Fruit fly (Drosophila melanogaster) whole organism, wandering third instar larva: ENCODE data around the gene GatB.

Source experiments
- Abd-B ChIP-seq: fragments of >200 bp; optimal IDR thresholded peaks from 2 replicates; lab custom pipeline; 2017; ENCODE audit warnings: missing biosample characterization, missing genetic modification characterization
- CG32264 ChIP-seq: fragments of 200-800 bp; sonication (Bioruptor generic); optimal IDR thresholded peaks from 2 replicates; lab custom pipeline; 2016; ENCODE audit warnings: missing biosample characterization, missing genetic modification characterization
- CG9705 ChIP-seq: fragments of 200-800 bp; sonication (Bioruptor generic); optimal IDR thresholded peaks from 2 replicates; lab custom pipeline; 2018; ENCODE audit warnings: missing biosample characterization, mild to moderate bottlenecking, missing genetic modification characterization
- CrebA ChIP-seq: fragments of 200-800 bp; sonication (Bioruptor generic); optimal IDR thresholded peaks from 2 replicates; lab custom pipeline; 2016; ENCODE audit warnings: missing biosample characterization, mild to moderate bottlenecking, missing genetic modification characterization, borderline replicate concordance
- Dfd ChIP-seq: fragments of >200 bp; optimal IDR thresholded peaks from 2 replicates; lab custom pipeline; 2017; ENCODE audit warnings: missing biosample characterization, missing genetic modification characterization
- Dif ChIP-seq: fragments of 200-275, 200-300 bp; sonication (Bioruptor generic); optimal IDR thresholded peaks from 2 replicates; lab custom pipeline; 2018; ENCODE audit warnings: missing biosample characterization, missing genetic modification characterization; ENCODE audit not compliant: partially characterized antibody
- GATAd ChIP-seq: sonication (Bioruptor generic); optimal IDR thresholded peaks from 2 replicates; lab custom pipeline; 2016; ENCODE audit warnings: missing biosample characterization, missing genetic modification characterization
- HLH106 ChIP-seq: fragments of 200-800 bp; optimal IDR thresholded peaks from 3 replicates; lab custom pipeline; 2019; ENCODE audit warnings: missing biosample characterization, mild to moderate bottlenecking, missing genetic modification characterization, moderate library complexity
- Hnf4 ChIP-seq: fragments of 200-800 bp; sonication (Bioruptor generic); optimal IDR thresholded peaks from 2 replicates; lab custom pipeline; 2016; ENCODE audit warnings: missing biosample characterization, mild to moderate bottlenecking, missing genetic modification characterization
- Hr78 ChIP-seq: fragments of >200 bp; optimal IDR thresholded peaks from 2 replicates; lab custom pipeline; 2017; ENCODE audit warnings: missing biosample characterization, missing genetic modification characterization
- Jra ChIP-seq: sonication (Bioruptor generic); optimal IDR thresholded peaks from 2 replicates; lab custom pipeline; 2016; ENCODE audit warnings: missing biosample characterization, missing genetic modification characterization
- Myc ChIP-seq: fragments of >200 bp; optimal IDR thresholded peaks from 2 replicates; lab custom pipeline; 2017
- N ChIP-seq: fragments of >200 bp; optimal IDR thresholded peaks from 2 replicates; lab custom pipeline; 2018; ENCODE audit warnings: missing biosample characterization, missing external identifiers, missing genetic modification characterization
- OdsH ChIP-seq: fragments of 200-800 bp; sonication (Bioruptor generic); optimal IDR thresholded peaks from 2 replicates; lab custom pipeline; 2016; ENCODE audit warnings: missing biosample characterization, mild to moderate bottlenecking, missing genetic modification characterization
- Rel ChIP-seq, 2 experiments: fragments of 200-800 bp; sonication (Bioruptor generic) in 1 of 2; optimal IDR thresholded peaks; 2 replicates in 1 of 2; 3 replicates in 1 of 2; lab custom pipeline; 2016 to 2019; ENCODE audit warnings: mild to moderate bottlenecking in 2 of 2, missing biosample characterization in 2 of 2, missing genetic modification characterization in 2 of 2, moderate library complexity in 1 of 2
- Sp1 ChIP-seq: fragments of 200-800 bp; sonication (Bioruptor generic); optimal IDR thresholded peaks from 3 replicates; lab custom pipeline; 2019; ENCODE audit warnings: missing biosample characterization, mild to moderate bottlenecking, missing genetic modification characterization, moderate library complexity
- br ChIP-seq: fragments of 200-800 bp; sonication (Bioruptor generic); optimal IDR thresholded peaks from 2 replicates; lab custom pipeline; 2016; ENCODE audit warnings: missing biosample characterization, missing genetic modification characterization
- brk ChIP-seq: fragments of 200-800 bp; sonication (Bioruptor generic); optimal IDR thresholded peaks from 2 replicates; lab custom pipeline; 2016; ENCODE audit warnings: missing biosample characterization, mild to moderate bottlenecking, missing genetic modification characterization
- dl ChIP-seq, 2 experiments: fragments of 175-275, 200-275 bp in 1 of 2; fragments of 200-275 bp in 1 of 2; sonication (Bioruptor generic); optimal IDR thresholded peaks; lab custom pipeline; 2018; ENCODE audit warnings: mild to moderate bottlenecking in 2 of 2, missing biosample characterization in 2 of 2, missing genetic modification characterization in 2 of 2, moderate library complexity in 2 of 2; ENCODE audit not compliant: partially characterized antibody in 2 of 2, insufficient read depth in 1 of 2
- dmrt93B ChIP-seq: fragments of 200-800 bp; sonication (Bioruptor generic); optimal IDR thresholded peaks from 2 replicates; lab custom pipeline; 2018; ENCODE audit warnings: missing biosample characterization, mild to moderate bottlenecking, missing genetic modification characterization
- dsf ChIP-seq: sonication (Bioruptor generic); optimal IDR thresholded peaks from 2 replicates; lab custom pipeline; 2016; ENCODE audit warnings: missing biosample characterization, missing genetic modification characterization, borderline replicate concordance
- foxo ChIP-seq, 2 experiments: fragments of 200-800 bp; sonication (Bioruptor generic); optimal IDR thresholded peaks; 2 replicates in 1 of 2; 3 replicates in 1 of 2; lab custom pipeline; 2016 to 2017; ENCODE audit warnings: missing biosample characterization in 2 of 2, missing genetic modification characterization in 2 of 2
- fru ChIP-seq: fragments of 200-800 bp; sonication (Bioruptor generic); optimal IDR thresholded peaks from 3 replicates; lab custom pipeline; 2016; ENCODE audit warnings: missing biosample characterization, mild to moderate bottlenecking, missing genetic modification characterization
- h ChIP-seq: fragments of 200-800 bp; sonication (Bioruptor generic); optimal IDR thresholded peaks from 3 replicates; lab custom pipeline; 2016; ENCODE audit warnings: missing biosample characterization, mild to moderate bottlenecking, missing genetic modification characterization
- lola ChIP-seq: fragments of >200 bp; optimal IDR thresholded peaks from 2 replicates; lab custom pipeline; 2017; ENCODE audit warnings: missing biosample characterization, missing genetic modification characterization
- pan ChIP-seq: fragments of >200 bp; optimal IDR thresholded peaks from 2 replicates; lab custom pipeline; 2017
- psq ChIP-seq: fragments of 200-800 bp; sonication (Bioruptor generic); optimal IDR thresholded peaks from 3 replicates; lab custom pipeline; 2017; ENCODE audit warnings: missing biosample characterization, mild to moderate bottlenecking, missing genetic modification characterization, moderate library complexity
- rgr ChIP-seq: fragments of 200-800 bp; sonication (Bioruptor generic); optimal IDR thresholded peaks from 3 replicates; lab custom pipeline; 2016; ENCODE audit warnings: missing biosample characterization, mild to moderate bottlenecking, missing genetic modification characterization
- sage ChIP-seq: fragments of 200-800 bp; sonication (Bioruptor generic); optimal IDR thresholded peaks from 2 replicates; lab custom pipeline; 2016; ENCODE audit warnings: missing biosample characterization, mild to moderate bottlenecking, missing genetic modification characterization
- sv ChIP-seq: fragments of 200-800 bp; sonication (Bioruptor generic); optimal IDR thresholded peaks from 3 replicates; lab custom pipeline; 2016; ENCODE audit warnings: missing biosample characterization, missing genetic modification characterization
- usp ChIP-seq: fragments of >200 bp; optimal IDR thresholded peaks from 2 replicates; lab custom pipeline; 2017; ENCODE audit warnings: missing biosample characterization, missing genetic modification characterization
- woc ChIP-seq: sonication (Bioruptor generic); optimal IDR thresholded peaks from 2 replicates; lab custom pipeline; 2016; ENCODE audit warnings: missing biosample characterization, mild to moderate bottlenecking, missing genetic modification characterization

GatB gene

dm6 chr3R:24105312-24105902 is 24.6 kb downstream of the GatB start, which contains the start of gene Syx1A:
Gene Syx1A (minus strand): TSS chr3R:24105763.
- no peak for TF ChIP-seq Jra
- TF ChIP-seq h (GFP tag; lab: Kevin White, UChicago): peak; percentile 26
- TF ChIP-seq lola: peak; percentile 46
- TF ChIP-seq foxo (GFP tag; optimal IDR thresholded peaks at IDR 0.05; lab: Kevin White, UChicago): peak in 1 of 2 experiments; percentile 13
- peak; percentile 7 for TF ChIP-seq Hnf4 (GFP tag; lab: Kevin White, UChicago)
- TF ChIP-seq HLH106 (tag; lab: Kevin White, UChicago): peak; percentile 23
- no peak for TF ChIP-seq Myc (lab: Kevin White, UChicago)
- peak; percentile 17 for TF ChIP-seq Sp1
- no peak for TF ChIP-seq Dfd (GFP tag; lab: Kevin White, UChicago)
- TF ChIP-seq woc (GFP tag; lab: Kevin White, UChicago): peak; percentile 6
- TF ChIP-seq br (GFP tag; lab: Kevin White, UChicago): peak; percentile 35
- no peak for TF ChIP-seq Rel (GFP tag; optimal IDR thresholded peaks at IDR 0.05; lab: Kevin White, UChicago)
- peak; percentile 68 for TF ChIP-seq Rel (tag; optimal IDR thresholded peaks at IDR 0.05; lab: Kevin White, UChicago)
- TF ChIP-seq fru (GFP tag; lab: Kevin White, UChicago): peak; percentile 24
- peak; percentile 100 for TF ChIP-seq psq (GFP tag; lab: Kevin White, UChicago)
- TF ChIP-seq CrebA: no peak

dm6 chr3R:24104471-24105311 is 25.4 kb downstream of the GatB start:
- peak; percentile 15 for TF ChIP-seq Jra
- TF ChIP-seq dmrt93B: no peak
- TF ChIP-seq dl (GFP tag; optimal IDR thresholded peaks at IDR 0.05; lab: Kevin White, UChicago; ENCODE audit: insufficient read depth in 1 of 2, partially characterized antibody in 2 of 2): peak in 1 of 2 experiments; percentile 60
- peak; percentile 56 for TF ChIP-seq Dif (GFP tag; lab: Kevin White, UChicago)
- TF ChIP-seq Rel (GFP tag; optimal IDR thresholded peaks at IDR 0.05; lab: Kevin White, UChicago): peak; percentile 60
- no peak for TF ChIP-seq Rel (tag; optimal IDR thresholded peaks at IDR 0.05; lab: Kevin White, UChicago)
- TF ChIP-seq lola: peak; percentile 19
- no peak for TF ChIP-seq Hnf4 (GFP tag; lab: Kevin White, UChicago)

- TF ChIP-seq CG32264 (GFP tag; lab: Kevin White, UChicago) (no peak), sage (GFP tag; lab: Kevin White, UChicago) (no peak), Jra (no peak), Abd-B (no peak), h (GFP tag; lab: Kevin White, UChicago) (no peak), HLH106 (tag; lab: Kevin White, UChicago) (no peak), br (GFP tag; lab: Kevin White, UChicago) (no peak), N (no peak), Dfd (GFP tag; lab: Kevin White, UChicago) (no peak), lola (no peak), pan (no peak), dl (GFP tag; optimal IDR thresholded peaks at IDR 0.05; lab: Kevin White, UChicago; ENCODE audit: insufficient read depth in 1 of 2, partially characterized antibody in 2 of 2) (no peak), dsf (GFP tag; lab: Kevin White, UChicago) (no peak), OdsH (no peak), GATAd (GFP tag; lab: Kevin White, UChicago) (no peak)
Measured at dm6 chr3R:24103708-24104107, 26.3 kb downstream of the GatB start.

dm6 chr3R:24102387-24102786 is 27.7 kb downstream of the GatB start:
- TF ChIP-seq Myc (lab: Kevin White, UChicago): no peak
- TF ChIP-seq rgr (GFP tag; lab: Kevin White, UChicago): no peak
- no peak for TF ChIP-seq sv (GFP tag; lab: Kevin White, UChicago)
- TF ChIP-seq CrebA: no peak
- no peak for TF ChIP-seq GATAd (GFP tag; lab: Kevin White, UChicago)
- no peak for TF ChIP-seq Abd-B
- TF ChIP-seq N: no peak
- TF ChIP-seq lola: no peak
- TF ChIP-seq Hr78 (GFP tag; lab: Kevin White, UChicago): no peak
- no peak for TF ChIP-seq dsf (GFP tag; lab: Kevin White, UChicago)
- TF ChIP-seq CG9705: no peak
- TF ChIP-seq brk (GFP tag; lab: Kevin White, UChicago): no peak
- no peak for TF ChIP-seq OdsH
- TF ChIP-seq usp (GFP tag; lab: Kevin White, UChicago): no peak
- no peak for TF ChIP-seq Sp1
- no peak for TF ChIP-seq Rel (GFP tag; optimal IDR thresholded peaks at IDR 0.05; lab: Kevin White, UChicago)
- TF ChIP-seq Rel (tag; optimal IDR thresholded peaks at IDR 0.05; lab: Kevin White, UChicago): no peak
- no peak for TF ChIP-seq sage (GFP tag; lab: Kevin White, UChicago)
